Fruit fly (Drosophila melanogaster) whole organism, embryonic: ENCODE results near the gene Vm26Aa.
A peak's percentile ranks its signal among the peaks of the same experiment; 100 is the strongest.

ENCODE experiments used
- BtbVII ChIP-seq: fragments of 200-800 bp; sonication (Bioruptor generic); optimal IDR thresholded peaks from 3 replicates; lab custom pipeline; 2017; ENCODE audit warnings: missing biosample characterization, mild to moderate bottlenecking, missing genetic modification characterization
- CG10267 ChIP-seq: fragments of 200-800 bp; sonication (Bioruptor generic); optimal IDR thresholded peaks from 2 replicates; lab custom pipeline; 2018; ENCODE audit warnings: missing biosample characterization, mild to moderate bottlenecking, missing genetic modification characterization, moderate library complexity
- CG10543 ChIP-seq: fragments of 200-800 bp; sonication (Bioruptor generic); optimal IDR thresholded peaks from 3 replicates; lab custom pipeline; 2017; ENCODE audit warnings: missing biosample characterization, mild to moderate bottlenecking, missing genetic modification characterization, moderate library complexity
- CG13287 ChIP-seq: fragments of 200-800 bp; sonication (Bioruptor generic); IDR thresholded peaks from 2 replicates; pipeline ENCODE4 v1.3.6; 2022; ENCODE audit warnings: missing biosample characterization, missing genetic modification characterization; ENCODE audit not compliant: partially characterized antibody
- CG1529 ChIP-seq: fragments of 200-800 bp; sonication (Bioruptor generic); optimal IDR thresholded peaks from 3 replicates; lab custom pipeline; 2018; ENCODE audit warnings: missing biosample characterization, missing genetic modification characterization
- CG15479 ChIP-seq: fragments of 200-800 bp; sonication (Bioruptor generic); optimal IDR thresholded peaks from 3 replicates; lab custom pipeline; 2019; ENCODE audit warnings: missing biosample characterization, mild to moderate bottlenecking, missing genetic modification characterization, moderate library complexity
- CG15514 ChIP-seq: fragments of 200-800 bp; sonication (Bioruptor generic); optimal IDR thresholded peaks from 3 replicates; lab custom pipeline; 2017; ENCODE audit warnings: missing biosample characterization, missing genetic modification characterization, mild to moderate bottlenecking, moderate library complexity, missing genetic modification reagents
- CG17186 ChIP-seq: fragments of 200-800 bp; sonication (Bioruptor generic); optimal IDR thresholded peaks from 3 replicates; lab custom pipeline; 2017; ENCODE audit warnings: missing biosample characterization, missing genetic modification reagents, missing genetic modification characterization
- CG17385 ChIP-seq: fragments of 200-800 bp; sonication (Bioruptor generic); optimal IDR thresholded peaks from 3 replicates; lab custom pipeline; 2018; ENCODE audit warnings: missing biosample characterization, mild to moderate bottlenecking, missing genetic modification characterization
- CG18011 ChIP-seq: fragments of 200-800 bp; sonication (Bioruptor generic); optimal IDR thresholded peaks from 2 replicates; lab custom pipeline; 2017; ENCODE audit warnings: missing biosample characterization, missing genetic modification characterization, mild to moderate bottlenecking, moderate library complexity, missing genotype
- CG1832 ChIP-seq: fragments of 200-800 bp; sonication (Bioruptor generic); optimal IDR thresholded peaks from 2 replicates; lab custom pipeline; 2017; ENCODE audit warnings: missing biosample characterization, mild to moderate bottlenecking, missing genetic modification characterization, inconsistent platforms
- CG18619 ChIP-seq: fragments of 200-800 bp; sonication (Bioruptor generic); optimal IDR thresholded peaks from 3 replicates; lab custom pipeline; 2017; ENCODE audit warnings: missing biosample characterization, mild to moderate bottlenecking, missing genetic modification characterization
- CG3281 ChIP-seq: fragments of 200-800 bp; sonication (Bioruptor generic); optimal IDR thresholded peaks from 3 replicates; lab custom pipeline; 2017; ENCODE audit warnings: missing biosample characterization, mild to moderate bottlenecking, missing genetic modification characterization
- CG4854 ChIP-seq: fragments of 200-800 bp; sonication (Bioruptor generic); optimal IDR thresholded peaks from 2 replicates; lab custom pipeline; 2016; ENCODE audit warnings: missing biosample characterization, missing genetic modification characterization, inconsistent platforms
- CG6813 ChIP-seq: fragments of 200-800 bp; sonication (Bioruptor generic); optimal IDR thresholded peaks from 2 replicates; lab custom pipeline; 2017; ENCODE audit warnings: missing biosample characterization, missing genetic modification characterization, mild to moderate bottlenecking, moderate library complexity, missing genetic modification reagents
- CG9876 ChIP-seq: fragments of 200-800 bp; sonication (Bioruptor generic); optimal IDR thresholded peaks from 2 replicates; lab custom pipeline; 2016; ENCODE audit warnings: missing biosample characterization, missing genetic modification characterization
- CG9932 ChIP-seq: fragments of 200-800 bp; sonication (Bioruptor generic); IDR thresholded peaks from 2 replicates; pipeline ENCODE4 v1.3.6; 2022; ENCODE audit warnings: missing biosample characterization, missing genetic modification characterization
- CTCF ChIP-seq: fragments of 200-800 bp; sonication (Bioruptor generic); optimal IDR thresholded peaks from 2 replicates; lab custom pipeline; 2017; ENCODE audit warnings: missing biosample characterization, mild to moderate bottlenecking, missing genetic modification characterization, moderate library complexity
- Dad ChIP-seq: fragments of 200-800 bp; sonication (Bioruptor generic); optimal IDR thresholded peaks from 3 replicates; lab custom pipeline; 2016; ENCODE audit warnings: missing biosample characterization, missing genetic modification characterization
- Dbx ChIP-seq: fragments of 200-800 bp; sonication (Bioruptor generic); IDR thresholded peaks from 3 replicates; pipeline ENCODE4 v1.3.6; 2022; ENCODE audit warnings: missing biosample characterization, missing genetic modification characterization
- E2f2 ChIP-seq: fragments of 200-800 bp; sonication (Bioruptor generic); IDR thresholded peaks from 2 replicates; pipeline ENCODE4 v1.3.6; 2022; ENCODE audit warnings: missing biosample characterization, missing genetic modification characterization
- Fer1 ChIP-seq: fragments of 200-800 bp; sonication (Bioruptor generic); optimal IDR thresholded peaks from 2 replicates; lab custom pipeline; 2017; ENCODE audit warnings: missing biosample characterization, mild to moderate bottlenecking, missing genetic modification characterization
- H2.0 ChIP-seq: fragments of 200-800 bp; sonication (Bioruptor generic); IDR thresholded peaks from 2 replicates; pipeline ENCODE4 v1.3.6; 2022; ENCODE audit warnings: missing biosample characterization, missing genetic modification characterization
- HmgD ChIP-seq: fragments of 200-800 bp; sonication (Bioruptor generic); optimal IDR thresholded peaks from 3 replicates; lab custom pipeline; 2016; ENCODE audit warnings: missing biosample characterization, missing genetic modification characterization
- MESR4 ChIP-seq: fragments of 200-800 bp; sonication (Bioruptor generic); optimal IDR thresholded peaks from 2 replicates; lab custom pipeline; 2018; ENCODE audit warnings: missing biosample characterization, mild to moderate bottlenecking, missing genetic modification characterization, moderate library complexity
- Nf-YC ChIP-seq: fragments of 200-800 bp; optimal IDR thresholded peaks from 3 replicates; lab custom pipeline; 2019; ENCODE audit warnings: missing biosample characterization, mild to moderate bottlenecking, missing genetic modification characterization, moderate library complexity
- TFAM ChIP-seq: fragments of 200-800 bp; sonication (Bioruptor generic); optimal IDR thresholded peaks from 2 replicates; lab custom pipeline; 2017; ENCODE audit warnings: missing biosample characterization, missing genetic modification characterization, inconsistent platforms
- Usf ChIP-seq: fragments of 200-800 bp; sonication (Bioruptor generic); optimal IDR thresholded peaks from 2 replicates; lab custom pipeline; 2017; ENCODE audit warnings: missing genotype, missing biosample characterization, missing genetic modification characterization
- YL-1 ChIP-seq: fragments of 200-800 bp; sonication (Bioruptor generic); optimal IDR thresholded peaks from 3 replicates; lab custom pipeline; 2017; ENCODE audit warnings: missing biosample characterization, mild to moderate bottlenecking, missing genetic modification characterization
- az2 ChIP-seq: fragments of 200-800 bp; sonication (Bioruptor generic); optimal IDR thresholded peaks from 3 replicates; lab custom pipeline; 2016; ENCODE audit warnings: missing biosample characterization, missing genetic modification characterization
- bowl ChIP-seq: fragments of 200-800 bp; sonication (Bioruptor generic); IDR thresholded peaks from 2 replicates; pipeline ENCODE4 v1.3.6; 2022; ENCODE audit warnings: missing biosample characterization, missing genetic modification characterization
- caup ChIP-seq: fragments of 200-800 bp; sonication (Bioruptor generic); optimal IDR thresholded peaks from 3 replicates; lab custom pipeline; 2017; ENCODE audit warnings: missing biosample characterization, mild to moderate bottlenecking, missing genetic modification characterization, moderate library complexity; ENCODE audit not compliant: severe bottlenecking
- chinmo ChIP-seq: fragments of 200-800 bp; sonication (Bioruptor generic); IDR thresholded peaks from 4 replicates; pipeline ENCODE4 v1.3.6; 2022; ENCODE audit warnings: missing biosample characterization, missing genetic modification characterization; ENCODE audit not compliant: partially characterized antibody
- chn ChIP-seq: fragments of 200-800 bp; sonication (Bioruptor generic); optimal IDR thresholded peaks from 2 replicates; lab custom pipeline; 2016; ENCODE audit warnings: missing biosample characterization, missing genetic modification characterization
- crol ChIP-seq: fragments of 200-800 bp; sonication (Bioruptor generic); IDR thresholded peaks from 2 replicates; pipeline ENCODE4 v1.3.6; 2022; ENCODE audit warnings: missing biosample characterization, missing genetic modification characterization
- dan ChIP-seq: fragments of 200-800 bp; sonication (Bioruptor generic); IDR thresholded peaks from 2 replicates; pipeline ENCODE4 v1.3.6; 2022; ENCODE audit warnings: missing biosample characterization, missing genetic modification characterization
- dati ChIP-seq: fragments of 200-800 bp; sonication (Bioruptor generic); IDR thresholded peaks from 2 replicates; pipeline ENCODE4 v1.3.6; 2022; ENCODE audit warnings: missing biosample characterization, missing genetic modification characterization
- ftz-f1 ChIP-seq: fragments of 200-800 bp; sonication (Bioruptor generic); optimal IDR thresholded peaks from 2 replicates; lab custom pipeline; 2016; ENCODE audit warnings: missing biosample characterization, missing genetic modification characterization
- inv ChIP-seq: fragments of 200-800 bp; sonication (Bioruptor generic); IDR thresholded peaks from 2 replicates; pipeline ENCODE4 v1.3.6; 2022; ENCODE audit warnings: missing biosample characterization, missing genetic modification characterization; ENCODE audit not compliant: partially characterized antibody
- lola ChIP-seq, 3 experiments: fragments of >200 bp in 2 of 3; fragments of 200-800 bp in 1 of 3; sonication (Bioruptor generic) in 1 of 3; optimal IDR thresholded peaks; 2 replicates each; lab custom pipeline; 2017 to 2019; ENCODE audit warnings: missing biosample characterization in 3 of 3, missing genetic modification characterization in 3 of 3, mild to moderate bottlenecking in 1 of 3, moderate library complexity in 1 of 3
- mld ChIP-seq: fragments of 200-800 bp; sonication (Bioruptor generic); IDR thresholded peaks from 3 replicates; pipeline ENCODE4 v1.3.6; 2022; ENCODE audit warnings: missing biosample characterization, missing genetic modification characterization; ENCODE audit not compliant: partially characterized antibody
- row ChIP-seq: fragments of 200-800 bp; sonication (Bioruptor generic); IDR thresholded peaks from 3 replicates; pipeline ENCODE4 v1.3.6; 2022; ENCODE audit warnings: missing biosample characterization, missing genetic modification characterization
- sd ChIP-seq: fragments of 200-800 bp; sonication (Bioruptor generic); optimal IDR thresholded peaks from 3 replicates; lab custom pipeline; 2018; ENCODE audit warnings: missing biosample characterization, mild to moderate bottlenecking, missing genetic modification characterization, moderate library complexity
- sim ChIP-seq: fragments of 200-800 bp; sonication (Bioruptor generic); IDR thresholded peaks from 2 replicates; pipeline ENCODE4 v1.3.6; 2022; ENCODE audit warnings: missing biosample characterization, missing genetic modification characterization
- slou ChIP-seq: fragments of 200-800 bp; sonication (Bioruptor generic); optimal IDR thresholded peaks from 3 replicates; lab custom pipeline; 2016; ENCODE audit warnings: missing biosample characterization, missing genetic modification characterization
- slp2 ChIP-seq: fragments of 200-800 bp; sonication (Bioruptor generic); optimal IDR thresholded peaks from 2 replicates; lab custom pipeline; 2016; ENCODE audit warnings: missing biosample characterization, missing genetic modification characterization
- sob ChIP-seq: fragments of 200-800 bp; sonication (Bioruptor generic); IDR thresholded peaks from 2 replicates; pipeline ENCODE4 v1.3.6; 2022; ENCODE audit warnings: missing biosample characterization, missing genetic modification characterization
- stwl ChIP-seq: fragments of 200-800 bp; sonication (Bioruptor generic); optimal IDR thresholded peaks from 3 replicates; lab custom pipeline; 2018; ENCODE audit warnings: missing biosample characterization, mild to moderate bottlenecking, missing genetic modification characterization, moderate library complexity
- tx ChIP-seq: fragments of 200-800 bp; sonication (Bioruptor generic); optimal IDR thresholded peaks from 2 replicates; lab custom pipeline; 2016; ENCODE audit warnings: missing biosample characterization, missing genetic modification characterization
- wek ChIP-seq: fragments of 200-800 bp; sonication (Bioruptor generic); optimal IDR thresholded peaks from 3 replicates; lab custom pipeline; 2018; ENCODE audit warnings: missing biosample characterization, mild to moderate bottlenecking, missing genetic modification characterization, moderate library complexity

Vm26Aa gene

DNA sequence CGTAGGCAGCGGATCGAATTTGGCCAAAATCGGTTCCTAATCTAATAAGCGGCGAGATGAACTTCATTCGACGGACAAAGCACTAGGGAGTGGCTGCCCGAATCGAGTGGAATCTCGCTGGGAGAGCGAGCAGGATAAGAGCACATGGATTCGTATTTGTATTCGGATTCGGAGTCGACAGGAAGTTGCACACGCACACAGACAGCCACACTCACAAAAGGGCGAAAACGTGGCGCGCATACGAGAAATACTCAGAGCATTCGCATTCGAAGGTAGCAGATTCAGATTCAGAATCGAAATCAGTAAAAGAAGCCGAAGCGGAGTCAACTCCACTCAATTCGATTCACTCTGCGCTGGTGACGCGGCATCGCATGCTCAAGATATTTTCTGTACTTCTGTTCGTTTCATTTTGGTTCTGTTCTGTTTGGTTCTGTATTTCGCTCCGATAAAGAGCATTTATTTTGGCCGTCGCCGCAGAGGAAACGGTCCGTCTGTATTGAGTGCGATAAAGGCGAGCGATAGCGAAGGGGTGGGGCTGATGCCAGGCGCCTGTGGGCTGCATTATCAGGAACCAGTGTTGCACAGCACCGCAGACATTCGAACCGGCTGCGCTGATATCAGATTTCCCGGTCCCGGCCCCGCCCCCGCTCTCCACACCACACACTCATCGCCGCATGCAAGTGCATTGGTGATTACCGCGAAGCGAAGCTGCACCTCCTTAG lies 18.4 kb upstream of the Vm26Aa start (continued):
- TF ChIP-seq Nf-YC (tag; lab: Kevin White, UChicago) (peak; percentile 12), CG10267 (tag; lab: Kevin White, UChicago) (peak; percentile 85), CG13287 (no peak), CG10543 (GFP tag; lab: Kevin White, UChicago) (peak; percentile 13), mld (GFP tag; lab: Robert Waterston, UW) (no peak), caup (GFP tag; lab: Kevin White, UChicago) (no peak), tx (GFP tag; lab: Kevin White, UChicago) (no peak), chn (GFP tag; lab: Kevin White, UChicago) (peak; percentile 55), bowl (GFP tag; lab: Robert Waterston, UW) (no peak), CG15479 (GFP tag; lab: Kevin White, UChicago) (peak; percentile 94), CG9876 (GFP tag; lab: Kevin White, UChicago) (no peak), TFAM (GFP tag; lab: Kevin White, UChicago) (no peak), sd (no peak), CG1529 (GFP tag; lab: Kevin White, UChicago) (no peak), CG9932 (GFP tag; lab: Robert Waterston, UW) (no peak), dati (no peak), Dbx (GFP tag; lab: Robert Waterston, UW) (no peak), sob (no peak), CG18619 (no peak), CG1832 (no peak), CG17385 (GFP tag; lab: Kevin White, UChicago) (no peak), chinmo (GFP tag; lab: Robert Waterston, UW) (no peak), BtbVII (GFP tag; lab: Kevin White, UChicago) (no peak), lola (GFP tag; optimal IDR thresholded peaks at IDR 0.05; lab: Kevin White, UChicago) (no peak), Dad (GFP tag; lab: Kevin White, UChicago) (no peak), ftz-f1 (GFP tag; lab: Kevin White, UChicago) (no peak), CTCF (no peak), H2.0 (GFP tag; lab: Robert Waterston, UW) (no peak), CG17186 (no peak), dan (GFP tag; lab: Robert Waterston, UW) (no peak), inv (GFP tag; lab: Robert Waterston, UW) (no peak), MESR4 (GFP tag; lab: Kevin White, UChicago) (no peak), slp2 (GFP tag; lab: Kevin White, UChicago) (no peak), stwl (tag; lab: Kevin White, UChicago) (peak; percentile 2), row (GFP tag; lab: Robert Waterston, UW) (no peak), CG3281 (GFP tag; lab: Kevin White, UChicago) (no peak), wek (no peak), CG6813 (GFP tag; lab: Kevin White, UChicago) (no peak), az2 (no peak), CG4854 (GFP tag; lab: Kevin White, UChicago) (no peak), E2f2 (no peak), Usf (no peak), CG18011 (GFP tag; lab: Kevin White, UChicago) (no peak), YL-1 (no peak), crol (GFP tag; lab: Robert Waterston, UW) (no peak), Fer1 (GFP tag; lab: Kevin White, UChicago) (peak; percentile 35), slou (GFP tag; lab: Kevin White, UChicago) (no peak), CG15514 (GFP tag; lab: Kevin White, UChicago) (peak; percentile 11), sim (GFP tag; lab: Robert Waterston, UW) (no peak), HmgD (GFP tag; lab: Kevin White, UChicago) (no peak)
